Fruit fly (Drosophila melanogaster): ENCODE results near the gene CG31457.

CG31457 gene

DNA sequence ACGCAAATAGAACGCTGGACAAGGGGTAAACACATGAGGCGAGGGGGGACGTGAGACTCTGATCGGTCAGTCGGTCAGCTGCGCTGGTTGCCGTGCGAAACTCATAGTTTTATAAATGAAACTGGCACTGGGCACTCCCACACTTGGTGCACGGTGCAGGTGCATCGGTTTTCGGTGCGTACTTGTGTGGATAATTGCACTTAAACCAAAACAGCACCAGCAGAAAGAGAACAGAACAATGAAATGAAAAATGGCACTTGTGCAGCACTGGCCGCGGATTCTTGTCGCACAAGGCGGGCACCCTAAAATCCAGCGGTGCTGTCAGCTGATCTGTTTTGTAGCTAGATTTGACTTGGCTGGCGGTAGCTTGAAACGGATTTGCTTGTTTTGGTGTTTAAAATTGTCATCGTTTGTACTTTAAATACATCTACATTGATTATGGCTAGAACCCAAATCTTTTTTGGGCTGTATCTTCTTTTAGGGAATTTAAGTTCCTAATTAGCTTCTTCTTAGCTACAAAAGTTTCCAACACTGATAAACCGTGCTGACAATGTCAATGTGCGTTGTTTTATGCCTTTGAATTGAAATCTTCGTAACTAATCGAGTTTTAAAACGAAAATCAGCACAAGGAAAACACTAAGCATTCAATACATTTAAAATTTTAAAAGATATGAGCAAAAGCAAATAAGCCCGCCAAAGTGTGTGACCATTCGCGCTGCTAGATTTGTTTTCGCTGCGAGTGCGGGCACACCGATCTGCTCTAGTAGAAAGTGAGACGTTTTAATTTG is 9.9 kb downstream of the CG31457 start, which contains the start of the genes Rassf and CenB1A (continued):
- TF ChIP-seq CG12236 (GFP tag; optimal IDR thresholded peaks at IDR 0.05) (no peak), bowl (GFP tag; IDR thresholded peaks at IDR 0.05) (no peak), CG12104 (GFP tag; optimal IDR thresholded peaks at IDR 0.05) (peak; percentile 38), dmrt99B (tag; optimal IDR thresholded peaks at IDR 0.05) (no peak), Fer3 (tag; optimal IDR thresholded peaks at IDR 0.05) (peak; percentile 4), ara (GFP tag; IDR thresholded peaks at IDR 0.05) (peak; percentile 11; the same call in 1 of the 2 replicates), knrl (GFP tag; IDR thresholded peaks at IDR 0.05; ENCODE audit: partially characterized antibody) (no peak), dati (GFP tag; IDR thresholded peaks at IDR 0.05) (no peak), jing (GFP tag; optimal IDR thresholded peaks at IDR 0.05) (no peak), CG7556 (GFP tag; optimal IDR thresholded peaks at IDR 0.05) (no peak), ERR (GFP tag; optimal IDR thresholded peaks at IDR 0.05) (peak; percentile 34), CG10209 (GFP tag; optimal IDR thresholded peaks at IDR 0.05) (no peak), ttk (GFP tag; IDR thresholded peaks at IDR 0.05) (no peak), Hmr (GFP tag; optimal IDR thresholded peaks at IDR 0.05) (peak; percentile 3), CG3281 (GFP tag; optimal IDR thresholded peaks at IDR 0.05) (no peak), onecut (GFP tag; IDR thresholded peaks at IDR 0.05) (no peak), CG7372 (GFP tag; IDR thresholded peaks at IDR 0.05) (peak; percentile 47; the same call in 1 of the 2 replicates), CG1529 (GFP tag; optimal IDR thresholded peaks at IDR 0.05) (no peak), cato (GFP tag; optimal IDR thresholded peaks at IDR 0.05; ENCODE audit: borderline replicate concordance) (peak; percentile 39), pho (GFP tag; optimal IDR thresholded peaks at IDR 0.05) (peak; percentile 57), CG3847 (GFP tag; IDR thresholded peaks at IDR 0.05) (peak; percentile 77), NFAT (GFP tag; IDR thresholded peaks at IDR 0.05) (peak; percentile 17; the same call in 1 of the 2 replicates), CG13287 (GFP tag; IDR thresholded peaks at IDR 0.05; ENCODE audit: partially characterized antibody) (peak; percentile 74), seq (GFP tag; IDR thresholded peaks at IDR 0.05) (no peak), da (GFP tag; optimal IDR thresholded peaks at IDR 0.05) (peak; percentile 19), Dref (GFP tag; IDR thresholded peaks at IDR 0.05) (0 out of 2 replicates have a peak, but pooled peaks have one; percentile 31), CG7987 (GFP tag; optimal IDR thresholded peaks at IDR 0.05) (no peak), CG1603 (tag; optimal IDR thresholded peaks at IDR 0.05) (peak; percentile 28), CG9932 (GFP tag; IDR thresholded peaks at IDR 0.05) (peak; percentile 71; the same call in 1 of the 2 replicates), CG3407 (GFP tag; optimal IDR thresholded peaks at IDR 0.05) (no peak), zen2 (GFP tag; IDR thresholded peaks at IDR 0.05; ENCODE audit: partially characterized antibody) (peak; percentile 21; the same call in 1 of the 3 replicates), Hr51 (GFP tag; optimal IDR thresholded peaks at IDR 0.05) (peak; percentile 13 to 20), CG11560 (tag; IDR thresholded peaks at IDR 0.05) (no peak), twi (tag; optimal IDR thresholded peaks at IDR 0.05) (no peak), ci (GFP tag; IDR thresholded peaks at IDR 0.05) (no peak), fd96Cb (tag; optimal IDR thresholded peaks at IDR 0.05) (peak; percentile 11), tgo (GFP tag; IDR thresholded peaks at IDR 0.05) (peak; percentile 36; the same call in 1 of the 3 replicates), CG12391 (tag; optimal IDR thresholded peaks at IDR 0.05) (peak; percentile 62), sisA (GFP tag; IDR thresholded peaks at IDR 0.05) (peak; percentile 37; the same call in 1 of the 2 replicates), disco-r (GFP tag; optimal IDR thresholded peaks at IDR 0.05) (no peak), Scr (GFP tag; IDR thresholded peaks at IDR 0.05; ENCODE audit: partially characterized antibody) (peak; percentile 41), CG13775 (GFP tag; optimal IDR thresholded peaks at IDR 0.05) (peak; percentile 54), CG2202 (tag; optimal IDR thresholded peaks at IDR 0.05) (no peak), Dfd (GFP tag; optimal IDR thresholded peaks at IDR 0.05) (no peak), CG2129 (GFP tag; IDR thresholded peaks at IDR 0.05; ENCODE audit: partially characterized antibody) (no peak), vnd (GFP tag; IDR thresholded peaks at IDR 0.05; ENCODE audit: partially characterized antibody) (no peak), HHEX (GFP tag; optimal IDR thresholded peaks at IDR 0.05) (no peak), chif (GFP tag; optimal IDR thresholded peaks at IDR 0.05) (peak in 1 of 2 experiments; percentile 36)
